Fruit fly (Drosophila melanogaster) whole organism, embryonic: ENCODE results near the gene Mccc1.

Experiments
- Asciz ChIP-seq: fragments of 200-800 bp; sonication (Bioruptor generic); optimal IDR thresholded peaks from 2 replicates; lab custom pipeline; 2017; ENCODE audit warnings: missing biosample characterization, mild to moderate bottlenecking, missing genetic modification characterization, missing genetic modification reagents
- Awh ChIP-seq: fragments of 200-800 bp; sonication (Bioruptor generic); IDR thresholded peaks from 2 replicates; pipeline ENCODE4, ENCODE4 v1.3.6; 2022; ENCODE audit warnings: missing biosample characterization, missing genetic modification characterization
- Blimp-1 ChIP-seq: fragments of 200-800 bp; sonication (Bioruptor generic); optimal IDR thresholded peaks from 3 replicates; lab custom pipeline; 2018; ENCODE audit warnings: missing biosample characterization, missing genetic modification characterization, mild to moderate bottlenecking, moderate library complexity, missing genetic modification reagents
- CG10321 ChIP-seq: fragments of 200-800 bp; sonication (Bioruptor generic); IDR thresholded peaks from 2 replicates; pipeline ENCODE4 v1.3.6; 2022; ENCODE audit warnings: missing biosample characterization, missing genetic modification characterization
- CG10565 ChIP-seq: fragments of 200-800 bp; sonication (Bioruptor generic); optimal IDR thresholded peaks from 3 replicates; lab custom pipeline; 2016; ENCODE audit warnings: missing biosample characterization, mild to moderate bottlenecking, missing genetic modification characterization
- CG11398 ChIP-seq: fragments of 200-800 bp; sonication (Bioruptor generic); optimal IDR thresholded peaks from 2 replicates; lab custom pipeline; 2016; ENCODE audit warnings: missing biosample characterization, missing genetic modification characterization
- CG11504 ChIP-seq: fragments of 200-800 bp; sonication (Bioruptor generic); optimal IDR thresholded peaks from 3 replicates; lab custom pipeline; 2019; ENCODE audit warnings: missing biosample characterization, mild to moderate bottlenecking, missing genetic modification characterization, moderate library complexity
- CG12659 ChIP-seq: fragments of 200-800 bp; sonication (Bioruptor generic); optimal IDR thresholded peaks from 3 replicates; lab custom pipeline; 2017; ENCODE audit warnings: mild to moderate bottlenecking, missing biosample characterization, missing genetic modification reagents, missing genetic modification characterization
- CG12942 ChIP-seq: fragments of 200-800 bp; sonication (Bioruptor generic); optimal IDR thresholded peaks from 3 replicates; lab custom pipeline; 2016; ENCODE audit warnings: missing biosample characterization, missing genetic modification characterization
- CG14441 ChIP-seq: fragments of 200-800 bp; sonication (Bioruptor generic); IDR thresholded peaks from 2 replicates; pipeline ENCODE4 v1.3.6; 2022; ENCODE audit warnings: missing biosample characterization, missing genetic modification characterization
- CG15073 ChIP-seq: fragments of 200-800 bp; sonication (Bioruptor generic); optimal IDR thresholded peaks from 2 replicates; lab custom pipeline; 2016; ENCODE audit warnings: missing biosample characterization, missing genetic modification characterization
- CG2875 ChIP-seq: fragments of 200-800 bp; sonication (Bioruptor generic); optimal IDR thresholded peaks from 2 replicates; lab custom pipeline; 2017; ENCODE audit warnings: missing biosample characterization, mild to moderate bottlenecking, missing genetic modification characterization, missing genetic modification reagents
- CG32772 ChIP-seq: fragments of 200-800 bp; sonication (Bioruptor generic); IDR thresholded peaks from 2 replicates; pipeline ENCODE4 v1.3.6; 2022; ENCODE audit warnings: missing biosample characterization, missing genetic modification characterization
- CG3281 ChIP-seq: fragments of 200-800 bp; sonication (Bioruptor generic); optimal IDR thresholded peaks from 3 replicates; lab custom pipeline; 2017; ENCODE audit warnings: missing biosample characterization, mild to moderate bottlenecking, missing genetic modification characterization
- CG33213 ChIP-seq: fragments of 200-800 bp; sonication (Bioruptor generic); optimal IDR thresholded peaks from 3 replicates; lab custom pipeline; 2016; ENCODE audit warnings: missing biosample characterization, missing genetic modification characterization
- CG3726 ChIP-seq: fragments of 200-800 bp; sonication (Bioruptor generic); IDR thresholded peaks from 3 replicates; pipeline ENCODE4, ENCODE4 v1.3.6; 2022; ENCODE audit warnings: missing biosample characterization, missing genetic modification characterization
- CG6254 ChIP-seq: fragments of 200-800 bp; sonication (Bioruptor generic); optimal IDR thresholded peaks from 3 replicates; lab custom pipeline; 2017; ENCODE audit warnings: mild to moderate bottlenecking, missing biosample characterization, missing genetic modification reagents, missing genetic modification characterization
- CG6683 ChIP-seq: fragments of 200-800 bp; sonication (Bioruptor generic); optimal IDR thresholded peaks from 2 replicates; lab custom pipeline; 2017; ENCODE audit warnings: missing biosample characterization, mild to moderate bottlenecking, missing genetic modification characterization, missing genetic modification reagents
- CG7839 ChIP-seq: fragments of 200-800 bp; sonication (Bioruptor generic); optimal IDR thresholded peaks from 3 replicates; lab custom pipeline; 2018; ENCODE audit warnings: missing biosample characterization, mild to moderate bottlenecking, missing genetic modification characterization, moderate library complexity
- CG9609 ChIP-seq: fragments of 200-800 bp; sonication (Bioruptor generic); optimal IDR thresholded peaks from 3 replicates; lab custom pipeline; 2016; ENCODE audit warnings: missing biosample characterization, missing genetic modification characterization
- CG9727 ChIP-seq: fragments of 200-800 bp; sonication (Bioruptor generic); optimal IDR thresholded peaks from 3 replicates; lab custom pipeline; 2017; ENCODE audit warnings: missing biosample characterization, mild to moderate bottlenecking, missing genetic modification characterization
- Doc3 ChIP-seq: fragments of 200-800 bp; sonication (Bioruptor generic); IDR thresholded peaks from 3 replicates; pipeline ENCODE4 v1.3.6; 2022; ENCODE audit warnings: missing biosample characterization, missing genetic modification characterization; ENCODE audit not compliant: partially characterized antibody
- H2.0 ChIP-seq: fragments of 200-800 bp; sonication (Bioruptor generic); IDR thresholded peaks from 2 replicates; pipeline ENCODE4 v1.3.6; 2022; ENCODE audit warnings: missing biosample characterization, missing genetic modification characterization
- Hey ChIP-seq: fragments of 200-800 bp; sonication (Bioruptor generic); optimal IDR thresholded peaks from 3 replicates; lab custom pipeline; 2018; ENCODE audit warnings: missing biosample characterization, mild to moderate bottlenecking, missing genetic modification characterization
- Hmx ChIP-seq: fragments of 200-800 bp; sonication (Bioruptor generic); optimal IDR thresholded peaks from 2 replicates; lab custom pipeline; 2016; ENCODE audit warnings: missing biosample characterization, missing genetic modification characterization
- Mad ChIP-seq: fragments of 200-800 bp; sonication (Bioruptor generic); optimal IDR thresholded peaks from 2 replicates; lab custom pipeline; 2016; ENCODE audit warnings: missing biosample characterization, missing genetic modification characterization
- Poxn ChIP-seq: fragments of 200-800 bp; sonication (Bioruptor generic); IDR thresholded peaks from 2 replicates; pipeline ENCODE4 v1.3.6; 2022; ENCODE audit warnings: missing biosample characterization, missing genetic modification characterization
- ap ChIP-seq: fragments of 200-800 bp; sonication (Bioruptor generic); IDR thresholded peaks from 2 replicates; pipeline ENCODE4 v1.3.6; 2022; ENCODE audit warnings: missing biosample characterization, missing genetic modification characterization
- az2 ChIP-seq: fragments of 200-800 bp; sonication (Bioruptor generic); optimal IDR thresholded peaks from 3 replicates; lab custom pipeline; 2016; ENCODE audit warnings: missing biosample characterization, missing genetic modification characterization
- bcd ChIP-seq: fragments of 200-800 bp; sonication (Bioruptor generic); optimal IDR thresholded peaks from 2 replicates; lab custom pipeline; 2017; ENCODE audit warnings: missing biosample characterization, mild to moderate bottlenecking, missing genetic modification characterization
- cg ChIP-seq: fragments of 200-800 bp; sonication (Bioruptor generic); optimal IDR thresholded peaks from 3 replicates; lab custom pipeline; 2019; ENCODE audit warnings: missing biosample characterization, mild to moderate bottlenecking, missing genetic modification characterization, moderate library complexity
- croc ChIP-seq: fragments of 200-800 bp; sonication (Bioruptor generic); conservative IDR thresholded peaks from 3 replicates; pipeline ENCODE4 v1.3.6; 2022; ENCODE audit warnings: missing biosample characterization, missing genetic modification characterization
- dm ChIP-seq: fragments of 200-800 bp; sonication (Bioruptor generic); optimal IDR thresholded peaks from 3 replicates; lab custom pipeline; 2016; ENCODE audit warnings: missing biosample characterization, missing genetic modification characterization
- dmrt99B ChIP-seq: fragments of 200-800 bp; sonication (Bioruptor generic); optimal IDR thresholded peaks from 2 replicates; lab custom pipeline; 2018; ENCODE audit warnings: missing biosample characterization, mild to moderate bottlenecking, missing genetic modification characterization, moderate library complexity
- eyg ChIP-seq: fragments of 200-800 bp; sonication (Bioruptor generic); optimal IDR thresholded peaks from 3 replicates; lab custom pipeline; 2016; ENCODE audit warnings: missing biosample characterization, missing genetic modification characterization
- fru ChIP-seq: fragments of >200 bp; optimal IDR thresholded peaks from 2 replicates; lab custom pipeline; 2017
- gem ChIP-seq: fragments of 200-800 bp; sonication (Bioruptor generic); optimal IDR thresholded peaks from 2 replicates; lab custom pipeline; 2019; ENCODE audit warnings: missing biosample characterization, mild to moderate bottlenecking, missing genetic modification characterization, moderate library complexity
- gro ChIP-seq: fragments of 200-800 bp; sonication (Bioruptor generic); optimal IDR thresholded peaks from 2 replicates; lab custom pipeline; 2016; ENCODE audit warnings: missing biosample characterization, missing genetic modification characterization
- hb ChIP-seq: fragments of 200-800 bp; sonication (Bioruptor generic); IDR thresholded peaks from 3 replicates; pipeline ENCODE4 v1.3.6; 2022; ENCODE audit warnings: missing biosample characterization, missing genetic modification characterization; ENCODE audit not compliant: partially characterized antibody
- hkb ChIP-seq, 2 experiments: fragments of 200-800 bp in 1 of 2; fragments of >200 bp in 1 of 2; sonication (Bioruptor generic) in 1 of 2; IDR thresholded peaks in 1 of 2; optimal IDR thresholded peaks in 1 of 2; 2 replicates each; pipeline versions ENCODE4 v1.3.6 to Lab custom; 2017 to 2022; ENCODE audit warnings: missing biosample characterization in 1 of 2, missing genetic modification characterization in 1 of 2
- jing ChIP-seq: fragments of 200-800 bp; sonication (Bioruptor generic); optimal IDR thresholded peaks from 2 replicates; lab custom pipeline; 2018; ENCODE audit warnings: missing biosample characterization, mild to moderate bottlenecking, missing genetic modification characterization
- kni ChIP-seq: fragments of 200-800 bp; sonication (Bioruptor generic); optimal IDR thresholded peaks from 3 replicates; lab custom pipeline; 2017; ENCODE audit warnings: mild to moderate bottlenecking, missing biosample characterization, missing genetic modification reagents, missing genetic modification characterization
- luna ChIP-seq: fragments of 200-800 bp; sonication (Bioruptor generic); optimal IDR thresholded peaks from 2 replicates; lab custom pipeline; 2016; ENCODE audit warnings: missing biosample characterization, missing genetic modification characterization
- mam ChIP-seq: fragments of 200-800 bp; sonication (Bioruptor generic); optimal IDR thresholded peaks from 3 replicates; lab custom pipeline; 2016; ENCODE audit warnings: missing biosample characterization, missing genetic modification characterization
- nau ChIP-seq: fragments of 200-800 bp; sonication (Bioruptor generic); optimal IDR thresholded peaks from 3 replicates; lab custom pipeline; 2017; ENCODE audit warnings: missing biosample characterization, mild to moderate bottlenecking, missing genetic modification characterization, missing genetic modification reagents
- otp ChIP-seq: fragments of 200-800 bp; sonication (Bioruptor generic); IDR thresholded peaks from 3 replicates; pipeline ENCODE4, ENCODE4 v1.3.6; 2022; ENCODE audit warnings: missing biosample characterization, missing genetic modification characterization
- stwl ChIP-seq: fragments of 200-800 bp; sonication (Bioruptor generic); optimal IDR thresholded peaks from 3 replicates; lab custom pipeline; 2018; ENCODE audit warnings: missing biosample characterization, mild to moderate bottlenecking, missing genetic modification characterization, moderate library complexity
- tx ChIP-seq: fragments of 200-800 bp; sonication (Bioruptor generic); optimal IDR thresholded peaks from 2 replicates; lab custom pipeline; 2016; ENCODE audit warnings: missing biosample characterization, missing genetic modification characterization
- zen2 ChIP-seq: fragments of 200-800 bp; sonication (Bioruptor generic); IDR thresholded peaks from 3 replicates; pipeline ENCODE4 v1.3.6; 2022; ENCODE audit warnings: missing biosample characterization, missing genetic modification characterization; ENCODE audit not compliant: partially characterized antibody

Gene Mccc1

dm6 chr3R:31793664-31794417 lies at the start of gene Mccc1, which contains the start of gene Acf (continued):
- no peak for TF ChIP-seq dmrt99B (tag; lab: Kevin White, UChicago)
- peak; percentile 60 for TF ChIP-seq mam (GFP tag; lab: Kevin White, UChicago)
- no peak for TF ChIP-seq otp
- peak; percentile 50; the same call in 2 of the 3 replicates for TF ChIP-seq Doc3 (GFP tag; lab: Robert Waterston, UW)
- TF ChIP-seq Hey (tag; lab: Kevin White, UChicago) = no peak
- TF ChIP-seq Mad (GFP tag; lab: Kevin White, UChicago) = no peak
- TF ChIP-seq tx = no peak
- TF ChIP-seq CG3726 (GFP tag; lab: Robert Waterston, UW) = no peak
- no peak for TF ChIP-seq CG10321 (GFP tag; lab: Robert Waterston, UW)
- TF ChIP-seq cg (GFP tag; lab: Kevin White, UChicago) = no peak
- no peak for TF ChIP-seq CG2875
- no peak for TF ChIP-seq Blimp-1 (GFP tag; lab: Kevin White, UChicago)
- TF ChIP-seq jing = no peak
- no peak for TF ChIP-seq ap (GFP tag; lab: Robert Waterston, UW)
- TF ChIP-seq zen2 (GFP tag; lab: Robert Waterston, UW) = peak; percentile 31; the same call in 1 of the 3 replicates
- TF ChIP-seq nau (GFP tag; lab: Kevin White, UChicago) = no peak
- no peak for TF ChIP-seq Poxn (GFP tag; lab: Robert Waterston, UW)
- no peak for TF ChIP-seq CG32772 (GFP tag; lab: Robert Waterston, UW)
- TF ChIP-seq az2 (GFP tag; lab: Kevin White, UChicago) = peak; percentile 41
- TF ChIP-seq fru (lab: Kevin White, UChicago) = no peak
- TF ChIP-seq kni (GFP tag; lab: Kevin White, UChicago) = no peak
- no peak for TF ChIP-seq dm (GFP tag; lab: Kevin White, UChicago)
- TF ChIP-seq stwl = peak; percentile 86
- no peak for TF ChIP-seq croc (GFP tag; lab: Robert Waterston, UW)
- TF ChIP-seq CG11504 (tag; lab: Kevin White, UChicago) = no peak
- no peak for TF ChIP-seq CG7839 (tag; lab: Kevin White, UChicago)
- TF ChIP-seq CG10565 (GFP tag; lab: Kevin White, UChicago) = no peak
- peak; percentile 0 for TF ChIP-seq CG12942 (GFP tag; lab: Kevin White, UChicago)
- TF ChIP-seq CG14441 (GFP tag; lab: Robert Waterston, UW) = peak; percentile 33; the same call in 1 of the 2 replicates
- no peak for TF ChIP-seq Hmx
- peak; percentile 37 for TF ChIP-seq CG12659 (GFP tag; lab: Kevin White, UChicago)
- TF ChIP-seq Awh (GFP tag; lab: Robert Waterston, UW) = no peak
- TF ChIP-seq CG33213 = peak; percentile 44
- no peak for TF ChIP-seq CG3281
- no peak for TF ChIP-seq gem (tag; lab: Kevin White, UChicago)
- peak; percentile 19 for TF ChIP-seq CG9609
- TF ChIP-seq Asciz (GFP tag; lab: Kevin White, UChicago) = no peak
- TF ChIP-seq CG6254 (GFP tag; lab: Kevin White, UChicago) = no peak
- no peak for TF ChIP-seq hb (GFP tag; lab: Robert Waterston, UW)
- TF ChIP-seq luna (GFP tag; lab: Kevin White, UChicago) = no peak
- TF ChIP-seq CG6683 (GFP tag; lab: Kevin White, UChicago) = no peak
- TF ChIP-seq CG11398 (GFP tag; lab: Kevin White, UChicago) = no peak
- peak; percentile 13 for TF ChIP-seq hkb (optimal IDR thresholded peaks at IDR 0.05; lab: Kevin White, UChicago)
- TF ChIP-seq hkb (GFP tag; IDR thresholded peaks at IDR 0.05; lab: Robert Waterston, UW) = peak; percentile 45; the same call in 1 of the 2 replicates
- no peak for TF ChIP-seq H2.0
- no peak for TF ChIP-seq CG15073 (GFP tag; lab: Kevin White, UChicago)
- TF ChIP-seq gro (GFP tag; lab: Kevin White, UChicago) = no peak
- no peak for TF ChIP-seq eyg (GFP tag; lab: Kevin White, UChicago)
- no peak for TF ChIP-seq bcd (GFP tag; lab: Kevin White, UChicago)
- no peak for TF ChIP-seq CG9727 (GFP tag; lab: Kevin White, UChicago)
